Worm (Caenorhabditis elegans) whole organism, midembryonic: ENCODE measurements around the gene F23H12.3.

Experiments
- T22C8.4 ChIP-seq: fragments of 200-800 bp; sonication (Bioruptor generic); IDR thresholded peaks from 2 replicates; pipeline ENCODE4 v1.3.6; 2022; ENCODE audit warnings: missing genetic modification characterization, missing compliant biosample characterization
- cog-1 ChIP-seq: sonication (generic microtip); optimal IDR thresholded peaks from 2 replicates; lab custom pipeline; 2016; ENCODE audit warnings: missing genetic modification characterization, missing compliant biosample characterization
- flt-1 ChIP-seq: fragments of 200-800 bp; sonication (Bioruptor generic); IDR thresholded peaks from 2 replicates; pipeline ENCODE4 v1.3.6; 2022; ENCODE audit warnings: missing genetic modification characterization, missing compliant biosample characterization
- klf-2 ChIP-seq: fragments of 200-800 bp; sonication (Bioruptor generic); conservative IDR thresholded peaks from 2 replicates; pipeline ENCODE4 v1.3.6; 2022; ENCODE audit warnings: missing genetic modification reagents, missing genetic modification characterization, missing compliant biosample characterization
- med-1 ChIP-seq: sonication (generic microtip); optimal IDR thresholded peaks from 2 replicates; lab custom pipeline; 2017; ENCODE audit warnings: missing genetic modification characterization, mild to moderate bottlenecking, missing compliant biosample characterization, antibody characterized with exemption, missing genetic modification reagents; ENCODE audit not compliant: insufficient read depth
- ref-1 ChIP-seq: fragments of 200-800 bp; sonication (Bioruptor generic); conservative IDR thresholded peaks from 2 replicates; pipeline ENCODE4 v1.3.6; 2022; ENCODE audit warnings: missing genetic modification reagents, missing genetic modification characterization, missing compliant biosample characterization
- tab-1 ChIP-seq: fragments of 200-800 bp; sonication (Bioruptor generic); IDR thresholded peaks from 2 replicates; pipeline ENCODE4 v1.3.6; 2022; ENCODE audit warnings: missing genetic modification characterization, missing compliant biosample characterization
- ztf-23 ChIP-seq: fragments of 200-800 bp; sonication (Bioruptor generic); IDR thresholded peaks from 2 replicates; pipeline ENCODE4 v1.3.6; 2022; ENCODE audit warnings: missing genetic modification reagents, missing genetic modification characterization, missing compliant biosample characterization
- ztf-29 ChIP-seq: fragments of 200-800 bp; sonication (Bioruptor generic); IDR thresholded peaks from 2 replicates; pipeline ENCODE4 v1.3.6; 2022; ENCODE audit warnings: missing genetic modification reagents, missing genetic modification characterization, missing compliant biosample characterization

DNA sequence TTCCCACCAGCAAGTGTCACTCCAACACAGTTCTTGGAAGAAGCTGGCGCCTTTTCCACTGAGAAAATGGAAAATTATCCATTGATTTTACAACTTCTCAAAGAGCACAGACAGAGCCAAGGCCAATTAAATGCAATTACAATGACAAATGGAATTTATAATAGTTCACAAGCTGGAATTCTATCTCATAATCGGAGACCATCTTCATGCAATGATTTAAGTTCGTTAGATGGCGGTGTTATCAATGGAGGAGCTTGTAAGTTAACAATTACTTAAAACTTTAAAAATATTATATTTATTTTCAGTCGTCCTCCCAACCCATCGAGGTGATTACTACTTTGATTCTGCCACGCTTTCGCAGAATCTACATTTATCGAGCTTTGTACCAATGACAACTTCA lies 39.3 kb upstream of the F23H12.3 start:
- TF ChIP-seq ref-1 (GFP tag; lab: Robert Waterston, UW) (no peak), T22C8.4 (GFP tag; lab: Robert Waterston, UW) (no peak), klf-2 (GFP tag; lab: Robert Waterston, UW) (no peak), flt-1 (GFP tag; lab: Robert Waterston, UW) (no peak), tab-1 (GFP tag; lab: Robert Waterston, UW) (no peak), ztf-23 (GFP tag; lab: Robert Waterston, UW) (no peak), cog-1 (tag; lab: Kevin White, UChicago) (no peak), med-1 (no peak), ztf-29 (no peak)
